Worm (Caenorhabditis elegans) whole organism, L1 larva: ENCODE results near the gene ZK652.8.

Experiments used
- C04F5.9 ChIP-seq: sonication (generic microtip); optimal IDR thresholded peaks from 2 replicates; lab custom pipeline; 2016; ENCODE audit warnings: missing genetic modification characterization, missing compliant biosample characterization
- C34B4.2 ChIP-seq: sonication (generic microtip); optimal IDR thresholded peaks from 2 replicates; lab custom pipeline; 2017; ENCODE audit warnings: mild to moderate bottlenecking, missing genetic modification characterization, missing compliant biosample characterization
- F16B12.6 ChIP-seq: fragments of 150-350 bp; optimal IDR thresholded peaks from 2 replicates; lab custom pipeline; 2014; ENCODE audit warnings: missing biosample characterization, missing genetic modification characterization
- aha-1 ChIP-seq: fragments of 150-350 bp; optimal IDR thresholded peaks from 2 replicates; lab custom pipeline; 2014; ENCODE audit warnings: missing biosample characterization, missing genetic modification characterization
- alr-1 ChIP-seq: fragments of 200-800 bp; sonication (Bioruptor generic); optimal IDR thresholded peaks from 2 replicates; lab custom pipeline; 2018; ENCODE audit warnings: borderline replicate concordance, mild to moderate bottlenecking, missing genetic modification characterization, missing compliant biosample characterization
- aly-2 ChIP-seq: fragments of 150-350 bp; optimal IDR thresholded peaks from 2 replicates; lab custom pipeline; 2014; ENCODE audit warnings: missing biosample characterization, missing genetic modification characterization
- blmp-1 ChIP-seq: fragments of 150-350 bp; optimal IDR thresholded peaks from 2 replicates; lab custom pipeline; 2014; ENCODE audit warnings: missing biosample characterization, missing genetic modification characterization
- ceh-8 ChIP-seq: fragments of 200-800 bp; sonication (Bioruptor generic); optimal IDR thresholded peaks from 2 replicates; lab custom pipeline; 2018; ENCODE audit warnings: mild to moderate bottlenecking, missing genetic modification characterization, moderate library complexity, missing compliant biosample characterization
- ceh-82 ChIP-seq, 3 experiments: fragments of 150-350 bp in 1 of 3; sonication (generic microtip) in 2 of 3; optimal IDR thresholded peaks; 2 replicates each; lab custom pipeline; 2014 to 2017; ENCODE audit warnings: missing biosample characterization in 3 of 3, missing genetic modification characterization in 3 of 3
- ceh-88 ChIP-seq: fragments of 200-800 bp; sonication (Bioruptor generic); IDR thresholded peaks from 2 replicates; pipeline ENCODE4 v1.3.6; 2022; ENCODE audit warnings: missing genetic modification characterization, missing compliant biosample characterization
- ces-1 ChIP-seq: fragments of 150-350 bp; optimal IDR thresholded peaks from 2 replicates; lab custom pipeline; 2014; ENCODE audit warnings: missing biosample characterization, missing genetic modification reagents, missing genetic modification characterization
- egl-13 ChIP-seq: sonication (generic microtip); optimal IDR thresholded peaks from 2 replicates; lab custom pipeline; 2016; ENCODE audit warnings: missing genotype, missing genetic modification reagents, missing genetic modification characterization, missing compliant biosample characterization
- egl-27 ChIP-seq, 2 experiments: fragments of 150-350 bp in 1 of 2; sonication (generic microtip); optimal IDR thresholded peaks; 3 replicates each; lab custom pipeline; 2017 to 2018; ENCODE audit warnings: missing biosample characterization in 2 of 2, missing genetic modification characterization in 2 of 2, missing genetic modification reagents in 2 of 2
- elt-3 ChIP-seq, 6 experiments: fragments of 150-350 bp in 1 of 6; sonication (generic microtip); optimal IDR thresholded peaks; 2 replicates each; lab custom pipeline; 2017 to 2018; ENCODE audit warnings: missing biosample characterization in 6 of 6, missing genetic modification characterization in 6 of 6, inconsistent platforms in 1 of 6
- ets-5 ChIP-seq: fragments of 200-800 bp; sonication (Bioruptor generic); IDR thresholded peaks from 2 replicates; pipeline ENCODE4 v1.3.6; 2022; ENCODE audit warnings: missing genetic modification characterization, missing compliant biosample characterization
- fkh-10 ChIP-seq: sonication (generic microtip); optimal IDR thresholded peaks from 2 replicates; lab custom pipeline; 2017; ENCODE audit warnings: missing biosample characterization, missing genetic modification reagents, missing genetic modification characterization
- fkh-8 ChIP-seq: sonication (generic microtip); optimal IDR thresholded peaks from 2 replicates; lab custom pipeline; 2016; ENCODE audit warnings: mild to moderate bottlenecking, missing genetic modification characterization, missing compliant biosample characterization
- grh-1 ChIP-seq: fragments of 200-800 bp; sonication (Bioruptor generic); IDR thresholded peaks from 2 replicates; pipeline ENCODE4 v1.3.6; 2022; ENCODE audit warnings: missing genetic modification reagents, missing genetic modification characterization, missing compliant biosample characterization
- hlh-17 ChIP-seq: fragments of 200-800 bp; sonication (Bioruptor generic); optimal IDR thresholded peaks from 2 replicates; lab custom pipeline; 2018; ENCODE audit warnings: missing genetic modification characterization, mild to moderate bottlenecking, missing compliant biosample characterization, moderate library complexity, borderline replicate concordance
- hlh-4 ChIP-seq: sonication (generic microtip); optimal IDR thresholded peaks from 2 replicates; lab custom pipeline; 2016; ENCODE audit warnings: mild to moderate bottlenecking, missing genetic modification characterization, missing compliant biosample characterization
- lin-14 ChIP-seq: fragments of 200-800 bp; sonication (Bioruptor generic); optimal IDR thresholded peaks from 2 replicates; lab custom pipeline; 2018; ENCODE audit warnings: mild to moderate bottlenecking, missing genetic modification characterization, moderate library complexity, missing compliant biosample characterization
- lin-15B ChIP-seq: fragments of 150-350 bp; sonication (generic microtip); optimal IDR thresholded peaks from 3 replicates; lab custom pipeline; 2014; ENCODE audit warnings: missing biosample characterization, missing genetic modification characterization
- lin-35 ChIP-seq, 2 experiments: fragments of 150-350 bp; optimal IDR thresholded peaks; 2 replicates each; lab custom pipeline; 2014; ENCODE audit warnings: missing biosample characterization in 2 of 2, missing genetic modification characterization in 2 of 2, missing genetic modification reagents in 2 of 2
- lin-39 ChIP-seq: fragments of 150-350 bp; optimal IDR thresholded peaks from 2 replicates; lab custom pipeline; 2014; ENCODE audit warnings: missing biosample characterization, missing genetic modification reagents, missing genetic modification characterization
- lir-3 ChIP-seq: sonication (generic microtip); optimal IDR thresholded peaks from 2 replicates; lab custom pipeline; 2016; ENCODE audit warnings: mild to moderate bottlenecking, missing genetic modification characterization, moderate library complexity, missing compliant biosample characterization; ENCODE audit not compliant: poor library complexity
- mab-9 ChIP-seq: fragments of 200-800 bp; sonication (Bioruptor generic); IDR thresholded peaks from 2 replicates; pipeline ENCODE4 v1.3.6; 2022; ENCODE audit warnings: missing genetic modification reagents, missing genetic modification characterization, missing compliant biosample characterization
- mef-2 ChIP-seq: fragments of 150-350 bp; optimal IDR thresholded peaks from 2 replicates; lab custom pipeline; 2014; ENCODE audit warnings: missing biosample characterization, missing genetic modification characterization
- nhr-11 ChIP-seq: fragments of 150-350 bp; optimal IDR thresholded peaks from 2 replicates; lab custom pipeline; 2014; ENCODE audit warnings: missing biosample characterization, missing genetic modification characterization
- nhr-20 ChIP-seq: sonication (generic microtip); optimal IDR thresholded peaks from 2 replicates; lab custom pipeline; 2016; ENCODE audit warnings: mild to moderate bottlenecking, missing genetic modification characterization, missing compliant biosample characterization
- nhr-28 ChIP-seq: fragments of 150-350 bp; optimal IDR thresholded peaks from 2 replicates; lab custom pipeline; 2014; ENCODE audit warnings: missing biosample characterization, missing genetic modification characterization
- nhr-76 ChIP-seq: sonication (generic microtip); optimal IDR thresholded peaks from 2 replicates; lab custom pipeline; 2017; ENCODE audit warnings: missing biosample characterization, missing genetic modification characterization
- nhr-84 ChIP-seq: sonication (generic microtip); optimal IDR thresholded peaks from 2 replicates; lab custom pipeline; 2017; ENCODE audit warnings: missing biosample characterization, missing genetic modification characterization
- nhr-85 ChIP-seq: sonication (generic microtip); peaks from one replicate; lab custom pipeline; 2016; ENCODE audit warnings: missing genetic modification characterization, inconsistent platforms, missing compliant biosample characterization
- nhr-90 ChIP-seq: sonication (generic microtip); optimal IDR thresholded peaks from 2 replicates; lab custom pipeline; 2016; ENCODE audit warnings: mild to moderate bottlenecking, missing genetic modification characterization, missing compliant biosample characterization; ENCODE audit not compliant: poor library complexity
- pag-3 ChIP-seq: sonication (generic microtip); optimal IDR thresholded peaks from 2 replicates; lab custom pipeline; 2017; ENCODE audit warnings: missing genetic modification characterization, mild to moderate bottlenecking, missing compliant biosample characterization, antibody characterized with exemption, borderline replicate concordance; ENCODE audit not compliant: insufficient read depth
- pax-3 ChIP-seq: fragments of 200-800 bp; sonication (Bioruptor generic); optimal IDR thresholded peaks from 2 replicates; lab custom pipeline; 2018; ENCODE audit warnings: mild to moderate bottlenecking, missing genetic modification characterization, moderate library complexity, missing compliant biosample characterization
- rnt-1 ChIP-seq: sonication (generic microtip); optimal IDR thresholded peaks from 2 replicates; lab custom pipeline; 2016; ENCODE audit warnings: mild to moderate bottlenecking, missing genetic modification characterization, moderate library complexity, missing compliant biosample characterization
- skn-1 ChIP-seq: fragments of 150-350 bp; optimal IDR thresholded peaks from 2 replicates; lab custom pipeline; 2014; ENCODE audit warnings: missing biosample characterization, missing genetic modification characterization
- snpc-4 ChIP-seq: fragments of 150-350 bp; optimal IDR thresholded peaks from 2 replicates; lab custom pipeline; 2014; ENCODE audit warnings: missing biosample characterization, missing genetic modification characterization
- snu-23 ChIP-seq: sonication (generic microtip); optimal IDR thresholded peaks from 2 replicates; lab custom pipeline; 2016; ENCODE audit warnings: missing genetic modification characterization, missing compliant biosample characterization
- sox-4 ChIP-seq: sonication (generic microtip); optimal IDR thresholded peaks from 2 replicates; lab custom pipeline; 2016; ENCODE audit warnings: missing genetic modification characterization, missing compliant biosample characterization
- sup-37 ChIP-seq: fragments of 200-800 bp; sonication (Bioruptor generic); optimal IDR thresholded peaks from 2 replicates; lab custom pipeline; 2018; ENCODE audit warnings: mild to moderate bottlenecking, missing genetic modification characterization, missing compliant biosample characterization
- swsn-7 ChIP-seq: sonication (generic microtip); optimal IDR thresholded peaks from 2 replicates; lab custom pipeline; 2016; ENCODE audit warnings: missing genetic modification characterization, missing compliant biosample characterization
- tbx-2 ChIP-seq: sonication (generic microtip); optimal IDR thresholded peaks from 2 replicates; lab custom pipeline; 2016; ENCODE audit warnings: missing genetic modification characterization, missing compliant biosample characterization
- tlp-1 ChIP-seq: fragments of 150-350 bp; optimal IDR thresholded peaks from 2 replicates; lab custom pipeline; 2014; ENCODE audit warnings: missing biosample characterization, missing genetic modification characterization
- unc-130 ChIP-seq: fragments of 150-350 bp; optimal IDR thresholded peaks from 2 replicates; lab custom pipeline; 2017; ENCODE audit warnings: missing biosample characterization, missing genetic modification characterization, inconsistent platforms
- vab-15 ChIP-seq: sonication (generic microtip); optimal IDR thresholded peaks from 2 replicates; lab custom pipeline; 2017; ENCODE audit warnings: missing genotype, mild to moderate bottlenecking, missing genetic modification characterization, missing compliant biosample characterization
- xbp-1 ChIP-seq: sonication (generic microtip); optimal IDR thresholded peaks from 2 replicates; lab custom pipeline; 2016; ENCODE audit warnings: missing genetic modification characterization, missing compliant biosample characterization
- zag-1 ChIP-seq: fragments of 150-350 bp; optimal IDR thresholded peaks from 2 replicates; lab custom pipeline; 2014; ENCODE audit warnings: missing biosample characterization, missing genetic modification characterization
- zip-4 ChIP-seq: fragments of 200-800 bp; sonication (Bioruptor generic); optimal IDR thresholded peaks from 2 replicates; lab custom pipeline; 2018; ENCODE audit warnings: mild to moderate bottlenecking, missing genetic modification characterization, moderate library complexity, missing compliant biosample characterization
- ztf-4 ChIP-seq: fragments of 150-350 bp; optimal IDR thresholded peaks from 2 replicates; lab custom pipeline; 2014; ENCODE audit warnings: missing biosample characterization, missing genetic modification characterization

The ZK652.8 gene

DNA sequence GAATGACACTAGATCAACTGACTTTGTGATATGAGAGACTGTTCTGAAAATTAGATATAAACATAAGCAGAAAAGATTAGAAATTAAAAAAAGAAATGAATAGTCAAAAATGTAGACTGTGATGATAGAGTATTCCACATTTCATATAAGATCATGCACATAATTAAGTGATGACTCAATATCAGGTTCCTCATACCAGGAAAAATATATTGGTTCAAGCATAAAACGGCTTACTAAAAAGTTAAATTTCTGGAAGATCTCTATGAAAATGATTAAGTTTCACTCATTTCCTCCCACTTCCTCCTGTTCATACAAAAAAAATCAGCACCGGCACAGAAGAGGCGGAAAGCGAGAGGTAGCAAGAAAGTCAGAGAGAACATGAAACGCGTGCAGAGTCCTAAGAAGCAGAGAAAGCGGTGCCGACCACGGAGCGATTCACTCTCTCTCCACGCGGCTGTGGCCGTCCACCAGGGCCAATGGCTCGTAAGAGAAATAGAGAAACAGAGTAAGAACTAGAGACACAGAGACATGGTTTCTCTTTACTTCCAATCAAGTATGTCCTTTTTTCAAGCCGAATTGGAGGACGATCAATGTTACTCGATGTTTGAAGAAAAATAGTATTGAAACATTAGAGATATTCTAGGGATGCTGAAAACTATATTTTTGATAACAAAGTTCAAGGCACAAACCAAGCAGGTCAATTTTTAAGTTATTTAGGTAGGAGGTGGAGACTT is 48.3 kb upstream of the ZK652.8 start, which contains the start of the genes ZK688.5 and fahd-1 (continued):
- TF ChIP-seq mef-2 (tag; lab: Kevin White, UChicago) (no peak), mab-9 (GFP tag; lab: Robert Waterston, UW) (no peak), hlh-4 (tag; lab: Kevin White, UChicago) (no peak), aly-2 (tag; lab: Kevin White, UChicago) (no peak), zag-1 (tag; lab: Kevin White, UChicago) (no peak), fkh-8 (tag; lab: Kevin White, UChicago) (peak; percentile 54), swsn-7 (tag; lab: Kevin White, UChicago) (peak; percentile 76), ceh-88 (GFP tag; lab: Robert Waterston, UW) (no peak), sup-37 (GFP tag; lab: Kevin White, UChicago) (no peak), pag-3 (tag; lab: Kevin White, UChicago) (no peak), tlp-1 (no peak), C34B4.2 (tag; lab: Kevin White, UChicago) (no peak), elt-3 (tag; optimal IDR thresholded peaks at IDR 0.05; lab: Kevin White, UChicago) (peak in 2 of 6 experiments; percentile 41 to 48), aha-1 (tag; lab: Kevin White, UChicago) (no peak), nhr-85 (tag; lab: Kevin White, UChicago) (peak; percentile 79), blmp-1 (tag; lab: Kevin White, UChicago) (peak; percentile 92), ets-5 (no peak), rnt-1 (peak; percentile 71), unc-130 (no peak), lin-35 (GFP tag; optimal IDR thresholded peaks at IDR 0.05; lab: Kevin White, UChicago) (peak; percentile 70 to 71), grh-1 (GFP tag; lab: Robert Waterston, UW) (no peak), lir-3 (no peak), lin-15B (tag; lab: Kevin White, UChicago) (no peak), nhr-84 (tag; lab: Kevin White, UChicago) (no peak), fkh-10 (GFP tag; lab: Kevin White, UChicago) (no peak), pax-3 (tag; lab: Kevin White, UChicago) (no peak), lin-14 (GFP tag; lab: Kevin White, UChicago) (peak; percentile 91), xbp-1 (tag; lab: Kevin White, UChicago) (peak; percentile 55), ztf-4 (tag; lab: Kevin White, UChicago) (peak; percentile 34), alr-1 (tag; lab: Kevin White, UChicago) (no peak), ceh-82 (tag; optimal IDR thresholded peaks at IDR 0.05; lab: Kevin White, UChicago) (peak; percentile 5 to 80 (median 47)), ceh-8 (GFP tag; lab: Kevin White, UChicago) (peak; percentile 4), snpc-4 (tag; lab: Kevin White, UChicago) (peak; percentile 51), sox-4 (no peak), hlh-17 (GFP tag; lab: Kevin White, UChicago) (no peak), skn-1 (peak; percentile 76), nhr-20 (tag; lab: Kevin White, UChicago) (peak; percentile 72), tbx-2 (peak; percentile 62), nhr-11 (no peak), egl-13 (tag; lab: Kevin White, UChicago) (no peak), nhr-76 (no peak), nhr-90 (tag; lab: Kevin White, UChicago) (peak; percentile 49), nhr-28 (tag; lab: Kevin White, UChicago) (no peak), F16B12.6 (tag; lab: Kevin White, UChicago) (peak; percentile 41), egl-27 (tag; optimal IDR thresholded peaks at IDR 0.05; lab: Kevin White, UChicago) (no peak), zip-4 (GFP tag; lab: Kevin White, UChicago) (no peak), lin-39 (tag; lab: Kevin White, UChicago) (no peak), ces-1 (GFP tag; lab: Kevin White, UChicago) (no peak), snu-23 (GFP tag; lab: Kevin White, UChicago) (peak; percentile 81), vab-15 (no peak), C04F5.9 (tag; lab: Kevin White, UChicago) (no peak)
